Fruit fly (Drosophila melanogaster): ENCODE data around the gene CG12682.

CG12682 gene

DNA sequence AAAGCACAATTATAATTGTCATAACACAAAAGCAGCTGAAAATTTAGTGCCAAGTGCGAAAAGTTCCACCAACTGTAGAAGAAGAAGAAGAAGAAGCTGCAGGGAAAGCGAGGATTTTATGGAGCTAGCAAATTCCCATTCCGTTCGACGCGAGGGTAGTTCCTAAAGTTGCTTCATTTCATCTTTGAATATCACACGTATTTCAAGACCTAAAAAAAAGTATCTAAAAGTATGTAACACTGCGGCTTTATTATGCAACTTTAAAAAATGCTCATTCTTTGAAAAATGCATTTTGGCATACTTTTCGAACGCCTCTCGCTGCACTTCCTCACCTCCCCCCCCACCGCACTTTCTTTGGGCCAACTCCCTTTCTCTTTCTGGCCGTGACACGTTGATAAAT, 17.9 kb upstream of the CG12682 start:
- no peak for TF ChIP-seq Eip93F (GFP tag; optimal IDR thresholded peaks at IDR 0.05)
- peak; percentile 4 for TF ChIP-seq svp (GFP tag)
- no peak for TF ChIP-seq CG6808 (GFP tag; optimal IDR thresholded peaks at IDR 0.05)
- peak; percentile 5 for TF ChIP-seq CG32006 (GFP tag; optimal IDR thresholded peaks at IDR 0.05)

dm6 chrX:4840548-4841098, 14.8 kb downstream of the CG12682 start, which contains the start of gene CG42594:
CG42594 (plus strand) TSS chrX:4840833.
- TF ChIP-seq Eip75B (GFP tag; optimal IDR thresholded peaks at IDR 0.05) = no peak
- TF ChIP-seq CG6808 (GFP tag; optimal IDR thresholded peaks at IDR 0.05) = no peak
- TF ChIP-seq CG6854 (GFP tag; optimal IDR thresholded peaks at IDR 0.05) = no peak
- TF ChIP-seq spab (GFP tag; optimal IDR thresholded peaks at IDR 0.05) = no peak
- no peak for TF ChIP-seq CG8632 (GFP tag; optimal IDR thresholded peaks at IDR 0.05)
- TF ChIP-seq CG6163 (GFP tag; IDR thresholded peaks at IDR 0.05) = no peak
- TF ChIP-seq vri (GFP tag; optimal IDR thresholded peaks at IDR 0.05) = no peak
- TF ChIP-seq pdm3 (GFP tag; optimal IDR thresholded peaks at IDR 0.05) = no peak
- TF ChIP-seq CG8119 (GFP tag; IDR thresholded peaks at IDR 0.05) = no peak
- no peak for TF ChIP-seq Hr39 (GFP tag; optimal IDR thresholded peaks at IDR 0.05)
- no peak for TF ChIP-seq salr (GFP tag; optimal IDR thresholded peaks at IDR 0.05)
- TF ChIP-seq svp (GFP tag) = no peak
- TF ChIP-seq Hr4 (GFP tag; optimal IDR thresholded peaks at IDR 0.05) = no peak
- no peak for TF ChIP-seq CG1621 (tag; optimal IDR thresholded peaks at IDR 0.05)

dm6 chrX:4849376-4849775, 23.6 kb downstream of the CG12682 start:
- TF ChIP-seq dac (GFP tag; optimal IDR thresholded peaks at IDR 0.05) = no peak
- TF ChIP-seq Sox14 (GFP tag; optimal IDR thresholded peaks at IDR 0.05) = no peak
- TF ChIP-seq esn (GFP tag; optimal IDR thresholded peaks at IDR 0.05) = no peak
- TF ChIP-seq eg (GFP tag; IDR thresholded peaks at IDR 0.05) = no peak
- no peak for TF ChIP-seq CG11762 (GFP tag; optimal IDR thresholded peaks at IDR 0.05; ENCODE audit: insufficient read depth)
- TF ChIP-seq Ets96B (tag; optimal IDR thresholded peaks at IDR 0.05) = no peak
- TF ChIP-seq salr (GFP tag; optimal IDR thresholded peaks at IDR 0.05) = no peak
- TF ChIP-seq fd59A (GFP tag; optimal IDR thresholded peaks at IDR 0.05) = no peak
- no peak for TF ChIP-seq spab (GFP tag; optimal IDR thresholded peaks at IDR 0.05)
- no peak for TF ChIP-seq Gug (GFP tag; IDR thresholded peaks at IDR 0.05)
- no peak for TF ChIP-seq CG6808 (GFP tag; optimal IDR thresholded peaks at IDR 0.05)
- no peak for TF ChIP-seq CG8319 (GFP tag; optimal IDR thresholded peaks at IDR 0.05)

DNA sequence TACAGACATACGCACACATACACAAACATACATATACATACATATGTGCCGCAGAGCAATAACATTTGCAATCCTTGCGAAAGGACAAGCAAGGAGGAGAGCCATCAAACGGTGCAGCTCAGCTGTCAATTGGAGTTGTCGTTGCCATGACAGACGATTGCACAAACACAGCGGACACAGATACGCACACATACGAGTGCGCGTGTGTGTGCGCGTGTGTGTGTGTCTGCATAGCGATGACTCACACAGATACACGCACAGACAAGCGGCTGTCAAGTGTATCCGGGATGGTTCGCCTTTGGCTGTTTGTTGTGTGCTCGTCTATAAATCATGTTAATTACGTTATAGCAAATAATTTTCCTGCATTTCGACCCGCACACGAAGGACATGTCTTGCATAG, 34.5 kb downstream of the CG12682 start:
- TF ChIP-seq CG16779 (tag; optimal IDR thresholded peaks at IDR 0.05) (no peak), Lpt (GFP tag; optimal IDR thresholded peaks at IDR 0.05) (no peak), achi (GFP tag; optimal IDR thresholded peaks at IDR 0.05) (no peak), Hr39 (GFP tag; optimal IDR thresholded peaks at IDR 0.05) (no peak), salr (GFP tag; optimal IDR thresholded peaks at IDR 0.05) (no peak), fkh (GFP tag; optimal IDR thresholded peaks at IDR 0.05) (no peak), Ets21C (GFP tag; optimal IDR thresholded peaks at IDR 0.05) (no peak), ss (GFP tag; optimal IDR thresholded peaks at IDR 0.05) (no peak), spab (GFP tag; optimal IDR thresholded peaks at IDR 0.05) (no peak), cyc (GFP tag; optimal IDR thresholded peaks at IDR 0.05) (no peak), Ets96B (tag; optimal IDR thresholded peaks at IDR 0.05) (no peak), acj6 (GFP tag; optimal IDR thresholded peaks at IDR 0.05) (no peak), Met (GFP tag; optimal IDR thresholded peaks at IDR 0.05) (no peak)

DNA sequence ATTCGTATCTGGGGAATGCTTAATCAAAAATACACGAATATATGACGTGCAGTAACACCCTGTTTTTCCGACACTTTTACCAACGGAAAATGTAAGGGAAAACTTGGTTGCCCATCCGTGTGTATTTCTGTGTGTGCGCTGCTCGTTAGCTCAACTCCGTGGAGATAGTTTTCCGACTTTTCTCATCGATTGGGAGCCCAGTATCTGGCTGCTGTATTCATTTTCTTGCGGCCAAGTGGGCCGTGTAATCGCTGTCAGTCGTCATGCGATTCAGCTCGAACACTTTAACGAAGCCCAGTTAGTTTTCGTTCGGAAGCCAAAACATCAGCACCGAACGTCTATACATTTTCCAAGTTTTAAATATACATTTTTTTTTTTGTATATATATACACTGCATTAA, 49.6 kb downstream of the CG12682 start, which contains the start of gene boil:
TSS of gene boil (plus strand) at position 301 of the 400 bp plus-strand sequence.
- TF ChIP-seq fkh (GFP tag; optimal IDR thresholded peaks at IDR 0.05) (no peak), svp (GFP tag) (peak; percentile 30)
